Fruit fly (Drosophila melanogaster) whole organism, embryonic: ENCODE data around the gene CG15506.

ENCODE experiments used
- Abd-B ChIP-seq: fragments of 200-800 bp; sonication (Bioruptor generic); optimal IDR thresholded peaks from 2 replicates; lab custom pipeline; 2018; ENCODE audit warnings: missing biosample characterization, mild to moderate bottlenecking, missing genetic modification characterization, moderate library complexity
- Asciz ChIP-seq: fragments of 200-800 bp; sonication (Bioruptor generic); optimal IDR thresholded peaks from 2 replicates; lab custom pipeline; 2017; ENCODE audit warnings: missing biosample characterization, mild to moderate bottlenecking, missing genetic modification characterization, missing genetic modification reagents
- C15 ChIP-seq: fragments of 200-800 bp; sonication (Bioruptor generic); IDR thresholded peaks from 3 replicates; pipeline ENCODE4 v1.3.6; 2022; ENCODE audit warnings: missing biosample characterization, missing genetic modification characterization
- CG11504 ChIP-seq: fragments of 200-800 bp; sonication (Bioruptor generic); optimal IDR thresholded peaks from 3 replicates; lab custom pipeline; 2019; ENCODE audit warnings: missing biosample characterization, mild to moderate bottlenecking, missing genetic modification characterization, moderate library complexity
- CG12391 ChIP-seq: fragments of 200-800 bp; sonication (Bioruptor generic); optimal IDR thresholded peaks from 3 replicates; lab custom pipeline; 2018; ENCODE audit warnings: missing biosample characterization, mild to moderate bottlenecking, missing genetic modification characterization, moderate library complexity
- CG14860 ChIP-seq: fragments of 200-800 bp; sonication (Bioruptor generic); IDR thresholded peaks from 3 replicates; pipeline ENCODE4 v1.3.6; 2022; ENCODE audit warnings: missing biosample characterization, missing genetic modification characterization; ENCODE audit not compliant: partially characterized antibody
- CG15601 ChIP-seq: fragments of 200-800 bp; sonication (Bioruptor generic); optimal IDR thresholded peaks from 3 replicates; lab custom pipeline; 2019; ENCODE audit warnings: missing biosample characterization, mild to moderate bottlenecking, missing genetic modification characterization, moderate library complexity
- CG15696 ChIP-seq: fragments of 200-800 bp; sonication (Bioruptor generic); optimal IDR thresholded peaks from 2 replicates; lab custom pipeline; 2019; ENCODE audit warnings: missing biosample characterization, mild to moderate bottlenecking, missing genetic modification characterization, moderate library complexity
- CG1603 ChIP-seq: fragments of 200-800 bp; sonication (Bioruptor generic); optimal IDR thresholded peaks from 2 replicates; lab custom pipeline; 2019; ENCODE audit warnings: missing biosample characterization, mild to moderate bottlenecking, missing genetic modification characterization, moderate library complexity
- CG16779 ChIP-seq: fragments of 200-800 bp; sonication (Bioruptor generic); IDR thresholded peaks from 2 replicates; pipeline ENCODE4 v1.3.6; 2022; ENCODE audit warnings: missing biosample characterization, missing genetic modification characterization
- CG2199 ChIP-seq: fragments of 200-800 bp; sonication (Bioruptor generic); IDR thresholded peaks from 3 replicates; pipeline ENCODE4 v1.3.6; 2022; ENCODE audit warnings: missing biosample characterization, missing genetic modification characterization
- CG2712 ChIP-seq: fragments of 200-800 bp; optimal IDR thresholded peaks from 3 replicates; lab custom pipeline; 2019; ENCODE audit warnings: missing biosample characterization, mild to moderate bottlenecking, missing genetic modification characterization, moderate library complexity
- CG34422 ChIP-seq: fragments of 200-800 bp; sonication (Bioruptor generic); IDR thresholded peaks from 3 replicates; pipeline ENCODE4 v1.3.6; 2022; ENCODE audit warnings: missing biosample characterization, missing genetic modification characterization
- CG6689 ChIP-seq: fragments of 200-800 bp; sonication (Bioruptor generic); IDR thresholded peaks from 2 replicates; pipeline ENCODE4 v1.3.6; 2022; ENCODE audit warnings: missing biosample characterization, missing genetic modification characterization
- CG9727 ChIP-seq: fragments of 200-800 bp; sonication (Bioruptor generic); optimal IDR thresholded peaks from 3 replicates; lab custom pipeline; 2017; ENCODE audit warnings: missing biosample characterization, mild to moderate bottlenecking, missing genetic modification characterization
- D ChIP-seq, 2 experiments: fragments of 200-800 bp in 1 of 2; fragments of >200 bp in 1 of 2; sonication (Bioruptor generic) in 1 of 2; optimal IDR thresholded peaks; 2 replicates in 1 of 2; 3 replicates in 1 of 2; lab custom pipeline; 2017; ENCODE audit warnings: mild to moderate bottlenecking in 1 of 2, missing biosample characterization in 1 of 2, missing genetic modification characterization in 1 of 2, missing genetic modification reagents in 1 of 2
- Deaf1 ChIP-seq: fragments of 200-800 bp; optimal IDR thresholded peaks from 3 replicates; lab custom pipeline; 2019; ENCODE audit warnings: missing biosample characterization, mild to moderate bottlenecking, missing genetic modification characterization, moderate library complexity
- Doc3 ChIP-seq: fragments of 200-800 bp; sonication (Bioruptor generic); IDR thresholded peaks from 3 replicates; pipeline ENCODE4 v1.3.6; 2022; ENCODE audit warnings: missing biosample characterization, missing genetic modification characterization; ENCODE audit not compliant: partially characterized antibody
- H2.0 ChIP-seq: fragments of 200-800 bp; sonication (Bioruptor generic); IDR thresholded peaks from 2 replicates; pipeline ENCODE4 v1.3.6; 2022; ENCODE audit warnings: missing biosample characterization, missing genetic modification characterization
- HLH54F ChIP-seq: fragments of 200-800 bp; sonication (Bioruptor generic); optimal IDR thresholded peaks from 3 replicates; lab custom pipeline; 2016; ENCODE audit warnings: missing biosample characterization, missing genetic modification characterization
- Nf-YB ChIP-seq: fragments of 200-800 bp; sonication (Bioruptor generic); optimal IDR thresholded peaks from 3 replicates; lab custom pipeline; 2019; ENCODE audit warnings: missing biosample characterization, mild to moderate bottlenecking, missing genetic modification characterization, moderate library complexity
- Ptx1 ChIP-seq: fragments of 200-800 bp; sonication (Bioruptor generic); IDR thresholded peaks from 2 replicates; pipeline ENCODE4 v1.3.6; 2022; ENCODE audit warnings: missing biosample characterization, missing genetic modification characterization
- al ChIP-seq: fragments of 200-800 bp; sonication (Bioruptor generic); IDR thresholded peaks from 2 replicates; pipeline ENCODE4 v1.3.6; 2022; ENCODE audit warnings: missing biosample characterization, missing genetic modification characterization
- bsh ChIP-seq, 2 experiments: fragments of 200-800 bp; sonication (Bioruptor generic); optimal IDR thresholded peaks; 2 replicates each; lab custom pipeline; 2017 to 2018; ENCODE audit warnings: mild to moderate bottlenecking in 2 of 2, missing biosample characterization in 2 of 2, missing genetic modification characterization in 2 of 2, moderate library complexity in 1 of 2
- chif ChIP-seq, 2 experiments: fragments of 200-800 bp; sonication (Bioruptor generic); optimal IDR thresholded peaks; 3 replicates each; lab custom pipeline; 2016; ENCODE audit warnings: missing biosample characterization in 2 of 2, missing genetic modification characterization in 2 of 2
- dmrt99B ChIP-seq: fragments of 200-800 bp; sonication (Bioruptor generic); optimal IDR thresholded peaks from 2 replicates; lab custom pipeline; 2018; ENCODE audit warnings: missing biosample characterization, mild to moderate bottlenecking, missing genetic modification characterization, moderate library complexity
- dysf ChIP-seq: fragments of 200-800 bp; sonication (Bioruptor generic); IDR thresholded peaks from 3 replicates; pipeline ENCODE4 v1.3.6; 2022; ENCODE audit warnings: missing biosample characterization, missing genetic modification characterization
- fd96Cb ChIP-seq: fragments of 200-800 bp; sonication (Bioruptor generic); optimal IDR thresholded peaks from 2 replicates; lab custom pipeline; 2018; ENCODE audit warnings: missing biosample characterization, mild to moderate bottlenecking, missing genetic modification characterization, moderate library complexity
- gem ChIP-seq: fragments of 200-800 bp; sonication (Bioruptor generic); optimal IDR thresholded peaks from 2 replicates; lab custom pipeline; 2019; ENCODE audit warnings: missing biosample characterization, mild to moderate bottlenecking, missing genetic modification characterization, moderate library complexity
- lola ChIP-seq, 3 experiments: fragments of >200 bp in 2 of 3; fragments of 200-800 bp in 1 of 3; sonication (Bioruptor generic) in 1 of 3; optimal IDR thresholded peaks; 2 replicates each; lab custom pipeline; 2017 to 2019; ENCODE audit warnings: missing biosample characterization in 3 of 3, missing genetic modification characterization in 3 of 3, mild to moderate bottlenecking in 1 of 3, moderate library complexity in 1 of 3
- otp ChIP-seq: fragments of 200-800 bp; sonication (Bioruptor generic); IDR thresholded peaks from 3 replicates; pipeline ENCODE4, ENCODE4 v1.3.6; 2022; ENCODE audit warnings: missing biosample characterization, missing genetic modification characterization
- phol ChIP-seq: fragments of 200-800 bp; sonication (Bioruptor generic); optimal IDR thresholded peaks from 3 replicates; lab custom pipeline; 2018; ENCODE audit warnings: missing biosample characterization, mild to moderate bottlenecking, missing genetic modification characterization, moderate library complexity
- row ChIP-seq: fragments of 200-800 bp; sonication (Bioruptor generic); IDR thresholded peaks from 3 replicates; pipeline ENCODE4 v1.3.6; 2022; ENCODE audit warnings: missing biosample characterization, missing genetic modification characterization
- sens-2 ChIP-seq: fragments of 200-800 bp; sonication (Bioruptor generic); IDR thresholded peaks from 2 replicates; pipeline ENCODE4 v1.3.6; 2022; ENCODE audit warnings: missing biosample characterization, missing genetic modification characterization
- shn ChIP-seq: fragments of 200-800 bp; sonication (Bioruptor generic); optimal IDR thresholded peaks from 3 replicates; lab custom pipeline; 2016; ENCODE audit warnings: missing biosample characterization, missing genetic modification characterization
- sisA ChIP-seq: fragments of 200-800 bp; sonication (Bioruptor generic); IDR thresholded peaks from 2 replicates; pipeline ENCODE4 v1.3.6; 2022; ENCODE audit warnings: missing biosample characterization, missing genetic modification characterization
- slou ChIP-seq: fragments of 200-800 bp; sonication (Bioruptor generic); optimal IDR thresholded peaks from 3 replicates; lab custom pipeline; 2016; ENCODE audit warnings: missing biosample characterization, missing genetic modification characterization
- sob ChIP-seq: fragments of 200-800 bp; sonication (Bioruptor generic); IDR thresholded peaks from 2 replicates; pipeline ENCODE4 v1.3.6; 2022; ENCODE audit warnings: missing biosample characterization, missing genetic modification characterization
- ttk ChIP-seq: fragments of 200-800 bp; sonication (Bioruptor generic); IDR thresholded peaks from 2 replicates; pipeline ENCODE4 v2.1.2; 2022; ENCODE audit warnings: missing biosample characterization, missing genetic modification characterization
- vvl ChIP-seq: fragments of 200-800 bp; sonication (Bioruptor generic); IDR thresholded peaks from 2 replicates; pipeline ENCODE4 v1.3.6; 2022; ENCODE audit warnings: missing biosample characterization, missing genetic modification characterization

The CG15506 gene

dm6 chr3R:29711434-29711833 lies 7.0 kb upstream of the CG15506 start (continued):
- TF ChIP-seq CG6689 (0 out of 2 replicates have a peak, but pooled peaks have one; percentile 5), sisA (GFP tag; lab: Robert Waterston, UW) (peak; percentile 49), Abd-B (GFP tag; lab: Kevin White, UChicago) (peak; percentile 14), Nf-YB (GFP tag; lab: Kevin White, UChicago) (no peak), CG15696 (tag; lab: Kevin White, UChicago) (no peak), lola (GFP tag; optimal IDR thresholded peaks at IDR 0.05; lab: Kevin White, UChicago) (peak in 1 of 3 experiments; percentile 41), dmrt99B (tag; lab: Kevin White, UChicago) (peak; percentile 49), sens-2 (GFP tag; lab: Robert Waterston, UW) (0 out of 2 replicates have a peak, but pooled peaks have one; percentile 14), phol (tag; lab: Kevin White, UChicago) (peak; percentile 19), CG12391 (tag; lab: Kevin White, UChicago) (peak; percentile 8), chif (GFP tag; optimal IDR thresholded peaks at IDR 0.05; lab: Kevin White, UChicago) (peak in 1 of 2 experiments; percentile 27), fd96Cb (tag; lab: Kevin White, UChicago) (peak; percentile 3), slou (GFP tag; lab: Kevin White, UChicago) (no peak), vvl (GFP tag; lab: Robert Waterston, UW) (0 out of 2 replicates have a peak, but pooled peaks have one; percentile 17), CG1603 (tag; lab: Kevin White, UChicago) (peak; percentile 44), gem (tag; lab: Kevin White, UChicago) (peak; percentile 35), row (GFP tag; lab: Robert Waterston, UW) (peak; percentile 35; the same call in 2 of the 3 replicates), CG9727 (GFP tag; lab: Kevin White, UChicago) (peak; percentile 5), ttk (peak; percentile 41; the same call in 1 of the 2 replicates), CG34422 (GFP tag; lab: Robert Waterston, UW) (0 out of 3 replicates have a peak, but pooled peaks have one; percentile 30), H2.0 (GFP tag; lab: Robert Waterston, UW) (0 out of 2 replicates have a peak, but pooled peaks have one; percentile 13), dysf (GFP tag; lab: Robert Waterston, UW) (0 out of 3 replicates have a peak, but pooled peaks have one; percentile 41), otp (0 out of 3 replicates have a peak, but pooled peaks have one; percentile 7), Ptx1 (GFP tag; lab: Robert Waterston, UW) (peak; percentile 33; the same call in 1 of the 2 replicates), CG2712 (tag; lab: Kevin White, UChicago) (peak; percentile 14), bsh (GFP tag; optimal IDR thresholded peaks at IDR 0.05; lab: Kevin White, UChicago) (peak in 1 of 2 experiments; percentile 40), CG15601 (tag; lab: Kevin White, UChicago) (no peak), CG11504 (tag; lab: Kevin White, UChicago) (peak; percentile 32)

dm6 chr3R:29714314-29714713 lies 4.1 kb upstream of the CG15506 start, which contains the start of gene Obp99d:
Obp99d (plus strand) TSS chr3R:29714505.
- TF ChIP-seq HLH54F (GFP tag; lab: Kevin White, UChicago), result no peak
- TF ChIP-seq C15 (GFP tag; lab: Robert Waterston, UW), result no peak
- peak; percentile 92 for TF ChIP-seq CG2199 (GFP tag; lab: Robert Waterston, UW)
- no peak for TF ChIP-seq CG14860 (GFP tag; lab: Robert Waterston, UW)
- no peak for TF ChIP-seq shn (GFP tag; lab: Kevin White, UChicago)
- TF ChIP-seq Doc3 (GFP tag; lab: Robert Waterston, UW), result no peak
- TF ChIP-seq sob (GFP tag; lab: Robert Waterston, UW), result no peak
- no peak for TF ChIP-seq al (GFP tag; lab: Robert Waterston, UW)
- TF ChIP-seq CG16779 (GFP tag; lab: Robert Waterston, UW), result no peak
- no peak for TF ChIP-seq Asciz (GFP tag; lab: Kevin White, UChicago)
- no peak for TF ChIP-seq Deaf1 (tag; lab: Kevin White, UChicago)
- peak; percentile 71 for TF ChIP-seq D (optimal IDR thresholded peaks at IDR 0.05; lab: Kevin White, UChicago)
- TF ChIP-seq D (GFP tag; optimal IDR thresholded peaks at IDR 0.05; lab: Kevin White, UChicago), result no peak
